Worm (Caenorhabditis elegans): ENCODE results near the gene lgc-18.

DNA sequence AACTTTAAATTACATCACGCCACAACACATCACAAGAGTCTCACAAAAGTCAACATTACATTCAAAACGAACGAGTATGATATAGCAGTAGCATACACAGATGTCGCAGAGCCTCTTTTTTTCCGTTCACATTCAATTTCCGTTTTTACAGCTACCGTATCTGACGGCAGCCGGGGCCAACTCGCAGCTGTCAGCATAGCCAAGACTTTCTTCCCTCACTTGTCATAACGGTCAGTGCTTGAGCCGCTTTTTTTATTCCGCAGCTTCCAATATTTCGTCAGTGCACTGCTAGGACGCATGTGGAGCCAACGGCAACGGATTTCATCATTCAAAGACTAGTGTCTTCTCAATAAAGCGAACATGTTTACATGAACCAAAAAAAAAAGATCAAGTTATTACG, 31.4 kb upstream of the lgc-18 start:
- TF ChIP-seq W03F9.2 (tag; optimal IDR thresholded peaks at IDR 0.05) (no peak), him-1 (tag; optimal IDR thresholded peaks at IDR 0.05) (no peak), dao-5 (tag; optimal IDR thresholded peaks at IDR 0.05) (no peak)
